Fruit fly (Drosophila melanogaster) whole organism, embryonic: ENCODE data around the gene CG8907.

ENCODE experiments used
- B-H2 ChIP-seq: fragments of 200-800 bp; sonication (Bioruptor generic); optimal IDR thresholded peaks from 2 replicates; lab custom pipeline; 2018; ENCODE audit warnings: missing biosample characterization, mild to moderate bottlenecking, missing genetic modification characterization
- C15 ChIP-seq: fragments of 200-800 bp; sonication (Bioruptor generic); IDR thresholded peaks from 3 replicates; pipeline ENCODE4 v1.3.6; 2022; ENCODE audit warnings: missing biosample characterization, missing genetic modification characterization
- CG1024 ChIP-seq: fragments of 200-800 bp; sonication (Bioruptor generic); IDR thresholded peaks from 2 replicates; pipeline ENCODE4 v1.3.6; 2022; ENCODE audit warnings: missing biosample characterization, missing genetic modification characterization
- CG10366 ChIP-seq: fragments of 200-800 bp; sonication (Bioruptor generic); IDR thresholded peaks from 2 replicates; pipeline ENCODE4 v1.3.6; 2022; ENCODE audit warnings: missing biosample characterization, missing genetic modification characterization
- CG12155 ChIP-seq: fragments of 200-800 bp; sonication (Bioruptor generic); optimal IDR thresholded peaks from 3 replicates; lab custom pipeline; 2016; ENCODE audit warnings: missing biosample characterization, missing genetic modification characterization
- CG13123 ChIP-seq: fragments of 200-800 bp; sonication (Bioruptor generic); optimal IDR thresholded peaks from 2 replicates; lab custom pipeline; 2016; ENCODE audit warnings: missing biosample characterization, missing genetic modification characterization
- CG14441 ChIP-seq: fragments of 200-800 bp; sonication (Bioruptor generic); IDR thresholded peaks from 2 replicates; pipeline ENCODE4 v1.3.6; 2022; ENCODE audit warnings: missing biosample characterization, missing genetic modification characterization
- CG15269 ChIP-seq: fragments of 200-800 bp; sonication (Bioruptor generic); optimal IDR thresholded peaks from 2 replicates; lab custom pipeline; 2018; ENCODE audit warnings: missing biosample characterization, mild to moderate bottlenecking, missing genetic modification characterization, moderate library complexity
- CG17802 ChIP-seq: fragments of 200-800 bp; sonication (Bioruptor generic); optimal IDR thresholded peaks from 2 replicates; lab custom pipeline; 2018; ENCODE audit warnings: missing biosample characterization, mild to moderate bottlenecking, missing genetic modification characterization, moderate library complexity
- CG18011 ChIP-seq: fragments of 200-800 bp; sonication (Bioruptor generic); optimal IDR thresholded peaks from 2 replicates; lab custom pipeline; 2017; ENCODE audit warnings: missing biosample characterization, missing genetic modification characterization, mild to moderate bottlenecking, moderate library complexity, missing genotype
- CG2129 ChIP-seq: fragments of 200-800 bp; sonication (Bioruptor generic); IDR thresholded peaks from 2 replicates; pipeline ENCODE4 v1.3.6; 2022; ENCODE audit warnings: missing biosample characterization, missing genetic modification characterization; ENCODE audit not compliant: partially characterized antibody
- CG2199 ChIP-seq: fragments of 200-800 bp; sonication (Bioruptor generic); IDR thresholded peaks from 3 replicates; pipeline ENCODE4 v1.3.6; 2022; ENCODE audit warnings: missing biosample characterization, missing genetic modification characterization
- CG3281 ChIP-seq: fragments of 200-800 bp; sonication (Bioruptor generic); optimal IDR thresholded peaks from 3 replicates; lab custom pipeline; 2017; ENCODE audit warnings: missing biosample characterization, mild to moderate bottlenecking, missing genetic modification characterization
- CG34422 ChIP-seq: fragments of 200-800 bp; sonication (Bioruptor generic); IDR thresholded peaks from 3 replicates; pipeline ENCODE4 v1.3.6; 2022; ENCODE audit warnings: missing biosample characterization, missing genetic modification characterization
- CG4617 ChIP-seq: fragments of 200-800 bp; sonication (Bioruptor generic); optimal IDR thresholded peaks from 3 replicates; lab custom pipeline; 2016; ENCODE audit warnings: missing biosample characterization, missing genetic modification characterization, borderline replicate concordance
- CG6791 ChIP-seq: fragments of 200-800 bp; sonication (Bioruptor generic); IDR thresholded peaks from 3 replicates; pipeline ENCODE4 v1.3.6; 2022; ENCODE audit warnings: missing biosample characterization, missing genetic modification characterization; ENCODE audit not compliant: partially characterized antibody
- CG7556 ChIP-seq: fragments of 200-800 bp; sonication (Bioruptor generic); optimal IDR thresholded peaks from 2 replicates; lab custom pipeline; 2017; ENCODE audit warnings: missing biosample characterization, mild to moderate bottlenecking, missing genetic modification characterization
- CG7839 ChIP-seq: fragments of 200-800 bp; sonication (Bioruptor generic); optimal IDR thresholded peaks from 3 replicates; lab custom pipeline; 2018; ENCODE audit warnings: missing biosample characterization, mild to moderate bottlenecking, missing genetic modification characterization, moderate library complexity
- CG8359 ChIP-seq: fragments of 200-800 bp; sonication (Bioruptor generic); optimal IDR thresholded peaks from 2 replicates; lab custom pipeline; 2017; ENCODE audit warnings: missing biosample characterization, mild to moderate bottlenecking, missing genetic modification characterization, borderline replicate concordance
- CG9609 ChIP-seq: fragments of 200-800 bp; sonication (Bioruptor generic); optimal IDR thresholded peaks from 3 replicates; lab custom pipeline; 2016; ENCODE audit warnings: missing biosample characterization, missing genetic modification characterization
- CG9817 ChIP-seq: fragments of 200-800 bp; sonication (Bioruptor generic); optimal IDR thresholded peaks from 2 replicates; lab custom pipeline; 2018; ENCODE audit warnings: missing biosample characterization, mild to moderate bottlenecking, missing genetic modification characterization, moderate library complexity
- CHES-1-like ChIP-seq: fragments of 200-800 bp; sonication (Bioruptor generic); optimal IDR thresholded peaks from 2 replicates; lab custom pipeline; 2016; ENCODE audit warnings: missing biosample characterization, missing genetic modification characterization
- D19B ChIP-seq: fragments of 200-800 bp; sonication (Bioruptor generic); optimal IDR thresholded peaks from 2 replicates; lab custom pipeline; 2017; ENCODE audit warnings: missing biosample characterization, mild to moderate bottlenecking, missing genetic modification characterization
- Dp ChIP-seq: fragments of 200-800 bp; sonication (Bioruptor generic); optimal IDR thresholded peaks from 2 replicates; lab custom pipeline; 2018; ENCODE audit warnings: missing biosample characterization, mild to moderate bottlenecking, missing genetic modification characterization, moderate library complexity
- GATAe ChIP-seq: fragments of 200-800 bp; sonication (Bioruptor generic); conservative IDR thresholded peaks from 2 replicates; pipeline ENCODE4 v1.3.6; 2022; ENCODE audit warnings: missing biosample characterization, missing genetic modification characterization
- HLH3B ChIP-seq: fragments of 200-800 bp; sonication (Bioruptor generic); IDR thresholded peaks from 2 replicates; pipeline ENCODE4 v1.3.6; 2022; ENCODE audit warnings: missing biosample characterization, missing genetic modification characterization
- HLH54F ChIP-seq: fragments of 200-800 bp; sonication (Bioruptor generic); optimal IDR thresholded peaks from 3 replicates; lab custom pipeline; 2016; ENCODE audit warnings: missing biosample characterization, missing genetic modification characterization
- NK7.1 ChIP-seq: fragments of 200-800 bp; sonication (Bioruptor generic); optimal IDR thresholded peaks from 3 replicates; lab custom pipeline; 2016; ENCODE audit warnings: missing biosample characterization, missing genetic modification characterization
- Nf-YC ChIP-seq: fragments of 200-800 bp; optimal IDR thresholded peaks from 3 replicates; lab custom pipeline; 2019; ENCODE audit warnings: missing biosample characterization, mild to moderate bottlenecking, missing genetic modification characterization, moderate library complexity
- Opbp ChIP-seq: fragments of 200-800 bp; sonication (Bioruptor generic); IDR thresholded peaks from 3 replicates; pipeline ENCODE4 v1.3.6; 2022; ENCODE audit warnings: missing biosample characterization, missing genetic modification characterization; ENCODE audit not compliant: partially characterized antibody
- Scr ChIP-seq: fragments of 200-800 bp; sonication (Bioruptor generic); IDR thresholded peaks from 2 replicates; pipeline ENCODE4 v1.3.6; 2022; ENCODE audit warnings: missing biosample characterization, missing genetic modification characterization; ENCODE audit not compliant: partially characterized antibody
- Side ChIP-seq: fragments of 200-800 bp; sonication (Bioruptor generic); optimal IDR thresholded peaks from 2 replicates; lab custom pipeline; 2016; ENCODE audit warnings: missing biosample characterization, missing genetic modification characterization
- Trl ChIP-seq, 3 experiments: fragments of >200 bp in 2 of 3; fragments of 200-800 bp in 1 of 3; sonication (Bioruptor generic) in 1 of 3; optimal IDR thresholded peaks; 2 replicates in 1 of 3; 3 replicates in 2 of 3; lab custom pipeline; 2016 to 2017; ENCODE audit warnings: missing biosample characterization in 1 of 3, missing genetic modification characterization in 1 of 3
- al ChIP-seq: fragments of 200-800 bp; sonication (Bioruptor generic); IDR thresholded peaks from 2 replicates; pipeline ENCODE4 v1.3.6; 2022; ENCODE audit warnings: missing biosample characterization, missing genetic modification characterization
- cas ChIP-seq: fragments of 200-800 bp; sonication (Bioruptor generic); IDR thresholded peaks from 2 replicates; pipeline ENCODE4 v1.3.6; 2022; ENCODE audit warnings: missing biosample characterization, missing genetic modification characterization
- chn ChIP-seq: fragments of 200-800 bp; sonication (Bioruptor generic); optimal IDR thresholded peaks from 2 replicates; lab custom pipeline; 2016; ENCODE audit warnings: missing biosample characterization, missing genetic modification characterization
- eyg ChIP-seq: fragments of 200-800 bp; sonication (Bioruptor generic); optimal IDR thresholded peaks from 3 replicates; lab custom pipeline; 2016; ENCODE audit warnings: missing biosample characterization, missing genetic modification characterization
- fd102C ChIP-seq: fragments of 200-800 bp; sonication (Bioruptor generic); optimal IDR thresholded peaks from 2 replicates; lab custom pipeline; 2018; ENCODE audit warnings: missing biosample characterization, mild to moderate bottlenecking, missing genetic modification characterization, moderate library complexity
- fru ChIP-seq: fragments of >200 bp; optimal IDR thresholded peaks from 2 replicates; lab custom pipeline; 2017
- gcm2 ChIP-seq: fragments of 200-800 bp; sonication (Bioruptor generic); optimal IDR thresholded peaks from 2 replicates; lab custom pipeline; 2016; ENCODE audit warnings: missing biosample characterization, missing genetic modification characterization
- h ChIP-seq: fragments of >200 bp; optimal IDR thresholded peaks from 2 replicates; lab custom pipeline; 2017
- hb ChIP-seq: fragments of 200-800 bp; sonication (Bioruptor generic); IDR thresholded peaks from 3 replicates; pipeline ENCODE4 v1.3.6; 2022; ENCODE audit warnings: missing biosample characterization, missing genetic modification characterization; ENCODE audit not compliant: partially characterized antibody
- lbe ChIP-seq: fragments of 200-800 bp; sonication (Bioruptor generic); optimal IDR thresholded peaks from 2 replicates; lab custom pipeline; 2016; ENCODE audit warnings: missing biosample characterization, mild to moderate bottlenecking, missing genetic modification characterization
- mirr ChIP-seq: fragments of 200-800 bp; sonication (Bioruptor generic); optimal IDR thresholded peaks from 3 replicates; lab custom pipeline; 2018; ENCODE audit warnings: missing biosample characterization, mild to moderate bottlenecking, missing genetic modification characterization
- otp ChIP-seq: fragments of 200-800 bp; sonication (Bioruptor generic); IDR thresholded peaks from 3 replicates; pipeline ENCODE4, ENCODE4 v1.3.6; 2022; ENCODE audit warnings: missing biosample characterization, missing genetic modification characterization
- peb ChIP-seq: fragments of 200-800 bp; sonication (Bioruptor generic); IDR thresholded peaks from 2 replicates; pipeline ENCODE4 v1.3.6; 2022; ENCODE audit warnings: missing biosample characterization, missing genetic modification characterization
- pnt ChIP-seq: fragments of 200-800 bp; sonication (Bioruptor generic); optimal IDR thresholded peaks from 3 replicates; lab custom pipeline; 2016; ENCODE audit warnings: missing biosample characterization, missing genetic modification characterization
- salm ChIP-seq: fragments of 200-800 bp; sonication (Bioruptor generic); optimal IDR thresholded peaks from 2 replicates; lab custom pipeline; 2018; ENCODE audit warnings: missing biosample characterization, mild to moderate bottlenecking, missing genetic modification characterization

CG8907 gene

dm6 chr3R:16969361-16970355 lies 38.4 kb upstream of the CG8907 start (continued):
- TF ChIP-seq C15 (no peak), Nf-YC (peak; percentile 96), lbe (GFP tag; lab: Kevin White, UChicago) (no peak), al (GFP tag; lab: Robert Waterston, UW) (peak; percentile 49; the same call in 1 of the 2 replicates), B-H2 (GFP tag; lab: Kevin White, UChicago) (peak; percentile 61), CG34422 (peak; percentile 62; the same call in 1 of the 3 replicates), mirr (GFP tag; lab: Kevin White, UChicago) (peak; percentile 50), pnt (GFP tag; lab: Kevin White, UChicago) (peak; percentile 31), CG8359 (peak; percentile 11), CG1024 (GFP tag; lab: Robert Waterston, UW) (no peak), CG7556 (GFP tag; lab: Kevin White, UChicago) (no peak), CG12155 (GFP tag; lab: Kevin White, UChicago) (peak; percentile 54), CG15269 (tag; lab: Kevin White, UChicago) (no peak), CG10366 (GFP tag; lab: Robert Waterston, UW) (peak; percentile 60), chn (GFP tag; lab: Kevin White, UChicago) (peak; percentile 45), CG13123 (GFP tag; lab: Kevin White, UChicago) (no peak), peb (GFP tag; lab: Robert Waterston, UW) (no peak), Side (no peak), CG9609 (GFP tag; lab: Kevin White, UChicago) (no peak), eyg (GFP tag; lab: Kevin White, UChicago) (no peak), hb (no peak), otp (0 out of 3 replicates have a peak, but pooled peaks have one; percentile 14), Trl (optimal IDR thresholded peaks at IDR 0.05; lab: Kevin White, UChicago) (no peak), Trl (GFP tag; optimal IDR thresholded peaks at IDR 0.05; lab: Kevin White, UChicago) (peak; percentile 34), CG14441 (peak; percentile 57), fd102C (no peak), h (lab: Kevin White, UChicago) (no peak), HLH54F (GFP tag; lab: Kevin White, UChicago) (peak; percentile 22), fru (lab: Kevin White, UChicago) (no peak), CG17802 (tag; lab: Kevin White, UChicago) (no peak), Dp (GFP tag; lab: Kevin White, UChicago) (peak; percentile 84), Scr (no peak), GATAe (GFP tag; lab: Robert Waterston, UW) (peak; percentile 80), CG4617 (peak; percentile 10), CG18011 (no peak), CG3281 (GFP tag; lab: Kevin White, UChicago) (no peak), CG6791 (GFP tag; lab: Robert Waterston, UW) (peak; percentile 37; the same call in 1 of the 3 replicates), CG2129 (GFP tag; lab: Robert Waterston, UW) (no peak), D19B (GFP tag; lab: Kevin White, UChicago) (peak; percentile 81), CG7839 (tag; lab: Kevin White, UChicago) (peak; percentile 77), CG2199 (GFP tag; lab: Robert Waterston, UW) (peak; percentile 40; the same call in 1 of the 3 replicates), salm (tag; lab: Kevin White, UChicago) (peak; percentile 38), gcm2 (no peak), HLH3B (GFP tag; lab: Robert Waterston, UW) (peak; percentile 63; the same call in 1 of the 2 replicates), NK7.1 (GFP tag; lab: Kevin White, UChicago) (no peak), CG9817 (tag; lab: Kevin White, UChicago) (peak; percentile 58), CHES-1-like (no peak), cas (no peak), Opbp (GFP tag; lab: Robert Waterston, UW) (peak; percentile 26; the same call in 2 of the 3 replicates)
